Fruit fly (Drosophila melanogaster) whole organism, embryonic: Measurements from ENCODE around the gene CG14043.

Experiments
- Ada2b ChIP-seq: fragments of 200-800 bp; sonication (Bioruptor generic); IDR thresholded peaks from 2 replicates; pipeline ENCODE4 v1.3.6; 2022; ENCODE audit warnings: missing biosample characterization, missing genetic modification characterization
- Antp ChIP-seq: fragments of 200-800 bp; sonication (Bioruptor generic); optimal IDR thresholded peaks from 3 replicates; lab custom pipeline; 2016; ENCODE audit warnings: missing biosample characterization, missing genetic modification characterization
- CG10147 ChIP-seq: fragments of 200-800 bp; sonication (Bioruptor generic); optimal IDR thresholded peaks from 2 replicates; lab custom pipeline; 2019; ENCODE audit warnings: missing biosample characterization, mild to moderate bottlenecking, missing genetic modification characterization, moderate library complexity
- CG10543 ChIP-seq: fragments of 200-800 bp; sonication (Bioruptor generic); optimal IDR thresholded peaks from 3 replicates; lab custom pipeline; 2017; ENCODE audit warnings: missing biosample characterization, mild to moderate bottlenecking, missing genetic modification characterization, moderate library complexity
- CG11398 ChIP-seq: fragments of 200-800 bp; sonication (Bioruptor generic); optimal IDR thresholded peaks from 2 replicates; lab custom pipeline; 2016; ENCODE audit warnings: missing biosample characterization, missing genetic modification characterization
- CG12299 ChIP-seq: fragments of 200-800 bp; sonication (Bioruptor generic); optimal IDR thresholded peaks from 2 replicates; lab custom pipeline; 2018; ENCODE audit warnings: missing biosample characterization, mild to moderate bottlenecking, missing genetic modification characterization
- CG12391 ChIP-seq: fragments of 200-800 bp; sonication (Bioruptor generic); optimal IDR thresholded peaks from 3 replicates; lab custom pipeline; 2018; ENCODE audit warnings: missing biosample characterization, mild to moderate bottlenecking, missing genetic modification characterization, moderate library complexity
- CG13123 ChIP-seq: fragments of 200-800 bp; sonication (Bioruptor generic); optimal IDR thresholded peaks from 2 replicates; lab custom pipeline; 2016; ENCODE audit warnings: missing biosample characterization, missing genetic modification characterization
- CG13287 ChIP-seq: fragments of 200-800 bp; sonication (Bioruptor generic); IDR thresholded peaks from 2 replicates; pipeline ENCODE4 v1.3.6; 2022; ENCODE audit warnings: missing biosample characterization, missing genetic modification characterization; ENCODE audit not compliant: partially characterized antibody
- CG14667 ChIP-seq: fragments of 200-800 bp; sonication (Bioruptor generic); IDR thresholded peaks from 2 replicates; pipeline ENCODE4 v1.3.6; 2022; ENCODE audit warnings: missing biosample characterization, missing genetic modification characterization
- CG14710 ChIP-seq: fragments of 200-800 bp; sonication (Bioruptor generic); optimal IDR thresholded peaks from 3 replicates; lab custom pipeline; 2019; ENCODE audit warnings: missing biosample characterization, mild to moderate bottlenecking, missing genetic modification characterization, moderate library complexity
- CG14965 ChIP-seq: fragments of 200-800 bp; sonication (Bioruptor generic); optimal IDR thresholded peaks from 2 replicates; lab custom pipeline; 2016; ENCODE audit warnings: missing biosample characterization, missing genetic modification characterization, borderline replicate concordance
- CG15514 ChIP-seq: fragments of 200-800 bp; sonication (Bioruptor generic); optimal IDR thresholded peaks from 3 replicates; lab custom pipeline; 2017; ENCODE audit warnings: missing biosample characterization, missing genetic modification characterization, mild to moderate bottlenecking, moderate library complexity, missing genetic modification reagents
- CG1602 ChIP-seq: fragments of 200-800 bp; sonication (Bioruptor generic); optimal IDR thresholded peaks from 3 replicates; lab custom pipeline; 2016; ENCODE audit warnings: missing biosample characterization, missing genetic modification characterization
- CG34422 ChIP-seq: fragments of 200-800 bp; sonication (Bioruptor generic); IDR thresholded peaks from 3 replicates; pipeline ENCODE4 v1.3.6; 2022; ENCODE audit warnings: missing biosample characterization, missing genetic modification characterization
- CG4282 ChIP-seq: fragments of 200-800 bp; sonication (Bioruptor generic); optimal IDR thresholded peaks from 2 replicates; lab custom pipeline; 2016; ENCODE audit warnings: missing biosample characterization, missing genetic modification characterization
- CG43689 ChIP-seq: fragments of 200-800 bp; sonication (Bioruptor generic); IDR thresholded peaks from 2 replicates; pipeline ENCODE4 v1.3.6; 2022; ENCODE audit warnings: missing biosample characterization, missing genetic modification characterization
- CG5180 ChIP-seq: fragments of 200-800 bp; sonication (Bioruptor generic); optimal IDR thresholded peaks from 3 replicates; lab custom pipeline; 2017; ENCODE audit warnings: missing biosample characterization, missing genetic modification characterization, mild to moderate bottlenecking, moderate library complexity, missing genetic modification reagents
- CG6654 ChIP-seq: fragments of 200-800 bp; sonication (Bioruptor generic); optimal IDR thresholded peaks from 2 replicates; lab custom pipeline; 2017; ENCODE audit warnings: missing biosample characterization, mild to moderate bottlenecking, missing genetic modification characterization
- CG7987 ChIP-seq: fragments of 200-800 bp; sonication (Bioruptor generic); optimal IDR thresholded peaks from 2 replicates; lab custom pipeline; 2018; ENCODE audit warnings: missing biosample characterization, mild to moderate bottlenecking, missing genetic modification characterization, moderate library complexity
- CG9437 ChIP-seq: fragments of 200-800 bp; sonication (Bioruptor generic); optimal IDR thresholded peaks from 2 replicates; lab custom pipeline; 2018; ENCODE audit warnings: missing biosample characterization, mild to moderate bottlenecking, missing genetic modification characterization
- Chrac-16 ChIP-seq: fragments of 200-800 bp; sonication (Bioruptor generic); optimal IDR thresholded peaks from 3 replicates; lab custom pipeline; 2016; ENCODE audit warnings: missing biosample characterization, missing genetic modification characterization
- CrebB ChIP-seq: fragments of 200-800 bp; sonication (Bioruptor generic); optimal IDR thresholded peaks from 3 replicates; lab custom pipeline; 2018; ENCODE audit warnings: missing biosample characterization, mild to moderate bottlenecking, missing genetic modification characterization
- Dek ChIP-seq: fragments of 200-800 bp; sonication (Bioruptor generic); optimal IDR thresholded peaks from 3 replicates; lab custom pipeline; 2019; ENCODE audit warnings: missing biosample characterization, mild to moderate bottlenecking, missing genetic modification characterization, moderate library complexity
- E2f1 ChIP-seq: fragments of 200-800 bp; sonication (Bioruptor generic); IDR thresholded peaks from 2 replicates; pipeline ENCODE4 v1.3.6; 2022; ENCODE audit warnings: missing biosample characterization, missing genetic modification characterization
- Elba2 ChIP-seq: fragments of 200-800 bp; sonication (Bioruptor generic); optimal IDR thresholded peaks from 3 replicates; lab custom pipeline; 2016; ENCODE audit warnings: missing biosample characterization, missing genetic modification characterization
- Fer2 ChIP-seq: fragments of 200-800 bp; sonication (Bioruptor generic); optimal IDR thresholded peaks from 2 replicates; lab custom pipeline; 2018; ENCODE audit warnings: missing biosample characterization, mild to moderate bottlenecking, missing genetic modification characterization, moderate library complexity
- Fer3 ChIP-seq: fragments of 200-800 bp; sonication (Bioruptor generic); optimal IDR thresholded peaks from 2 replicates; lab custom pipeline; 2018; ENCODE audit warnings: missing biosample characterization, mild to moderate bottlenecking, missing genetic modification characterization, moderate library complexity
- H15 ChIP-seq: fragments of 200-800 bp; sonication (Bioruptor generic); IDR thresholded peaks from 3 replicates; pipeline ENCODE4 v1.3.6; 2022; ENCODE audit warnings: missing biosample characterization, missing genetic modification characterization
- Hsf ChIP-seq: fragments of 200-800 bp; sonication (Bioruptor generic); optimal IDR thresholded peaks from 3 replicates; lab custom pipeline; 2016; ENCODE audit warnings: missing biosample characterization, missing genetic modification characterization
- Mad ChIP-seq: fragments of 200-800 bp; sonication (Bioruptor generic); optimal IDR thresholded peaks from 2 replicates; lab custom pipeline; 2016; ENCODE audit warnings: missing biosample characterization, missing genetic modification characterization
- Usf ChIP-seq: fragments of 200-800 bp; sonication (Bioruptor generic); optimal IDR thresholded peaks from 2 replicates; lab custom pipeline; 2017; ENCODE audit warnings: missing genotype, missing biosample characterization, missing genetic modification characterization
- Vsx1 ChIP-seq: fragments of 200-800 bp; sonication (Bioruptor generic); optimal IDR thresholded peaks from 2 replicates; lab custom pipeline; 2017; ENCODE audit warnings: missing biosample characterization, mild to moderate bottlenecking, missing genetic modification characterization, missing genetic modification reagents
- Xbp1 ChIP-seq: fragments of 200-800 bp; sonication (Bioruptor generic); optimal IDR thresholded peaks from 3 replicates; lab custom pipeline; 2016; ENCODE audit warnings: missing biosample characterization, mild to moderate bottlenecking, missing genetic modification characterization
- al ChIP-seq: fragments of 200-800 bp; sonication (Bioruptor generic); IDR thresholded peaks from 2 replicates; pipeline ENCODE4 v1.3.6; 2022; ENCODE audit warnings: missing biosample characterization, missing genetic modification characterization
- chn ChIP-seq: fragments of 200-800 bp; sonication (Bioruptor generic); optimal IDR thresholded peaks from 2 replicates; lab custom pipeline; 2016; ENCODE audit warnings: missing biosample characterization, missing genetic modification characterization
- crol ChIP-seq: fragments of 200-800 bp; sonication (Bioruptor generic); IDR thresholded peaks from 2 replicates; pipeline ENCODE4 v1.3.6; 2022; ENCODE audit warnings: missing biosample characterization, missing genetic modification characterization
- disco-r ChIP-seq: fragments of 200-800 bp; sonication (Bioruptor generic); optimal IDR thresholded peaks from 2 replicates; lab custom pipeline; 2016; ENCODE audit warnings: missing biosample characterization, missing genetic modification characterization
- en ChIP-seq: fragments of 200-800 bp; sonication (Bioruptor generic); optimal IDR thresholded peaks from 2 replicates; lab custom pipeline; 2016; ENCODE audit warnings: missing biosample characterization, missing genetic modification characterization
- gt ChIP-seq: fragments of 200-800 bp; sonication (Bioruptor generic); IDR thresholded peaks from 2 replicates; pipeline ENCODE4 v1.3.6; 2022; ENCODE audit warnings: missing biosample characterization, missing genetic modification characterization
- hbn ChIP-seq: fragments of 200-800 bp; sonication (Bioruptor generic); IDR thresholded peaks from 2 replicates; pipeline ENCODE4 v1.3.6; 2022; ENCODE audit warnings: missing biosample characterization, missing genetic modification characterization; ENCODE audit not compliant: partially characterized antibody
- lilli ChIP-seq: fragments of 200-800 bp; sonication (Bioruptor generic); optimal IDR thresholded peaks from 3 replicates; lab custom pipeline; 2016; ENCODE audit warnings: missing biosample characterization, missing genetic modification characterization
- mam ChIP-seq: fragments of 200-800 bp; sonication (Bioruptor generic); optimal IDR thresholded peaks from 3 replicates; lab custom pipeline; 2016; ENCODE audit warnings: missing biosample characterization, missing genetic modification characterization
- nom ChIP-seq: fragments of 200-800 bp; sonication (Bioruptor generic); optimal IDR thresholded peaks from 2 replicates; lab custom pipeline; 2017; ENCODE audit warnings: missing biosample characterization, missing genetic modification characterization, mild to moderate bottlenecking, moderate library complexity, missing genetic modification reagents
- odd ChIP-seq: fragments of 200-800 bp; sonication (Bioruptor generic); optimal IDR thresholded peaks from 2 replicates; lab custom pipeline; 2017; ENCODE audit warnings: missing biosample characterization, mild to moderate bottlenecking, missing genetic modification characterization
- peb ChIP-seq: fragments of 200-800 bp; sonication (Bioruptor generic); IDR thresholded peaks from 2 replicates; pipeline ENCODE4 v1.3.6; 2022; ENCODE audit warnings: missing biosample characterization, missing genetic modification characterization
- sens-2 ChIP-seq: fragments of 200-800 bp; sonication (Bioruptor generic); IDR thresholded peaks from 2 replicates; pipeline ENCODE4 v1.3.6; 2022; ENCODE audit warnings: missing biosample characterization, missing genetic modification characterization
- tio ChIP-seq: fragments of 200-800 bp; sonication (Bioruptor generic); optimal IDR thresholded peaks from 2 replicates; lab custom pipeline; 2017; ENCODE audit warnings: missing biosample characterization, missing genetic modification characterization, inconsistent platforms
- vnd ChIP-seq: fragments of 200-800 bp; sonication (Bioruptor generic); IDR thresholded peaks from 3 replicates; pipeline ENCODE4 v1.3.6; 2022; ENCODE audit warnings: missing biosample characterization, missing genetic modification characterization; ENCODE audit not compliant: partially characterized antibody
- zfh2 ChIP-seq: fragments of 200-800 bp; sonication (Bioruptor generic); optimal IDR thresholded peaks from 2 replicates; lab custom pipeline; 2016; ENCODE audit warnings: missing biosample characterization, missing genetic modification characterization

The CG14043 gene

dm6 chr2L:5000919-5001581 is 29.5 kb downstream of the CG14043 start (continued):
- peak; percentile 86 for TF ChIP-seq CG6654 (GFP tag; lab: Kevin White, UChicago)
- no peak for TF ChIP-seq CG9437 (GFP tag; lab: Kevin White, UChicago)
- no peak for TF ChIP-seq Fer3 (tag; lab: Kevin White, UChicago)
- no peak for TF ChIP-seq disco-r
- no peak for TF ChIP-seq CG14710 (tag; lab: Kevin White, UChicago)
- no peak for TF ChIP-seq CG43689
- TF ChIP-seq CG15514 (GFP tag; lab: Kevin White, UChicago): no peak
- no peak for TF ChIP-seq tio (GFP tag; lab: Kevin White, UChicago)
- peak; percentile 28 for TF ChIP-seq E2f1
- TF ChIP-seq H15 (GFP tag; lab: Robert Waterston, UW): peak; percentile 48; the same call in 2 of the 3 replicates
- TF ChIP-seq zfh2 (GFP tag; lab: Kevin White, UChicago): no peak
- TF ChIP-seq CG34422 (GFP tag; lab: Robert Waterston, UW): peak; percentile 59; the same call in 1 of the 3 replicates
- no peak for TF ChIP-seq en (GFP tag; lab: Kevin White, UChicago)
- no peak for TF ChIP-seq CG12299
- no peak for TF ChIP-seq CG14965 (GFP tag; lab: Kevin White, UChicago)
- no peak for TF ChIP-seq Fer2 (tag; lab: Kevin White, UChicago)
- no peak for TF ChIP-seq Chrac-16 (GFP tag; lab: Kevin White, UChicago)
- TF ChIP-seq CG14667: peak; percentile 24; the same call in 1 of the 2 replicates
- no peak for TF ChIP-seq CG1602 (GFP tag; lab: Kevin White, UChicago)
- no peak for TF ChIP-seq Mad (GFP tag; lab: Kevin White, UChicago)
- no peak for TF ChIP-seq CG11398 (GFP tag; lab: Kevin White, UChicago)
- no peak for TF ChIP-seq Elba2 (GFP tag; lab: Kevin White, UChicago)
- no peak for TF ChIP-seq mam (GFP tag; lab: Kevin White, UChicago)
- no peak for TF ChIP-seq odd (GFP tag; lab: Kevin White, UChicago)
- peak; percentile 48; the same call in 2 of the 3 replicates for TF ChIP-seq vnd (GFP tag; lab: Robert Waterston, UW)
- no peak for TF ChIP-seq CG4282
- peak; percentile 49; the same call in 1 of the 2 replicates for TF ChIP-seq CG13287
- TF ChIP-seq gt: no peak; the same call in 1 of the 2 replicates
- no peak for TF ChIP-seq chn (GFP tag; lab: Kevin White, UChicago)
- peak; percentile 36; the same call in 1 of the 2 replicates for TF ChIP-seq sens-2
- TF ChIP-seq Dek: no peak
- TF ChIP-seq CG5180 (GFP tag; lab: Kevin White, UChicago): no peak
- peak; percentile 64 for TF ChIP-seq CG10543
- TF ChIP-seq CrebB: no peak
- TF ChIP-seq peb (GFP tag; lab: Robert Waterston, UW): no peak
- no peak for TF ChIP-seq CG7987 (GFP tag; lab: Kevin White, UChicago)
- no peak for TF ChIP-seq Usf (GFP tag; lab: Kevin White, UChicago)
- TF ChIP-seq CG10147 (GFP tag; lab: Kevin White, UChicago): no peak
- no peak for TF ChIP-seq hbn
- no peak for TF ChIP-seq Xbp1 (GFP tag; lab: Kevin White, UChicago)
- no peak for TF ChIP-seq CG13123
- TF ChIP-seq Vsx1: no peak
- no peak for TF ChIP-seq nom (GFP tag; lab: Kevin White, UChicago)
- TF ChIP-seq al (GFP tag; lab: Robert Waterston, UW): 0 out of 2 replicates have a peak, but pooled peaks have one; percentile 25
- peak; percentile 48 for TF ChIP-seq Antp (GFP tag; lab: Kevin White, UChicago)
- TF ChIP-seq Hsf (GFP tag; lab: Kevin White, UChicago): no peak
- TF ChIP-seq lilli (GFP tag; lab: Kevin White, UChicago): no peak
- no peak for TF ChIP-seq CG12391 (tag; lab: Kevin White, UChicago)
- TF ChIP-seq Ada2b (GFP tag; lab: Robert Waterston, UW): peak; percentile 56; the same call in 1 of the 2 replicates
- TF ChIP-seq crol: no peak; the same call in none of the 2 replicates
